Worm (Caenorhabditis elegans): ENCODE results near the gene M153.5.

DNA sequence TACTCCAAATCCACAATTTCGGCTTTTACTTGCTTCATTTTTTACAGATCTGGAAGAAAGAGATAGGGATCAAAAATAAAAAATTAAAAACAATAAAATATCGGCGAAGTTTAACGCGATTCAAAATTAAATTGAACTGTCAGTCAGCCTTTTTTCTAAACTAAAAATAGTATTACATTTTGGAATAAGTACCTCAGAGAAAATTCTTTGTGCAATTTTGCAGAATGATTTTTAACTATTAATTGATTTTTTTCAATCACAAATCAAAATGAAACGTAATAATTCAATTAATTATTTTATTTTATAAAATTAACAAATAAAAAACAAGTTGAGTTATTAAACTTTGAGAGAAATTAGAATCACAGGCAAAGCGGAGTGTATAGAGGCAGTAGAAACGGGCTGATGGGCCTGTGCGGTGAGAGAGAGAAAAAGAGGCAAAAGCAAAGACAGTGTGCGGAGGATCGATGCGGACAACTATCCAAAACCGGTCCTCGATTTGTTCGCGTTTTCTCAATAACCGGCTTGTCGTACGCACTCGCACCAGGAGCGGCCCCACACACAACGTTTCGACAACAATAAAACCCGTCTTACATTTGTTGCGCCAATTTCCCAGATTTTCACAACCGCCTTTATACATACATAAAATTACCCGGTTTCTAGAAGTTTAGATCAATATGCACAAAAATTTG is 16.4 kb downstream of the M153.5 start, which contains the start of gene F57G12.2:
- no peak for TF ChIP-seq mab-5 (tag; optimal IDR thresholded peaks at IDR 0.05)
- no peak for TF ChIP-seq mep-1 (tag; optimal IDR thresholded peaks at IDR 0.05)
- TF ChIP-seq nhr-12 (tag; optimal IDR thresholded peaks at IDR 0.05): no peak
- no peak for TF ChIP-seq ztf-11 (tag; optimal IDR thresholded peaks at IDR 0.05)
- TF ChIP-seq snpc-4 (tag; optimal IDR thresholded peaks at IDR 0.05): no peak
- no peak for TF ChIP-seq ces-1 (GFP tag; optimal IDR thresholded peaks at IDR 0.05)
- no peak for TF ChIP-seq nhr-76 (tag; optimal IDR thresholded peaks at IDR 0.05)
- TF ChIP-seq hlh-1 (tag; optimal IDR thresholded peaks at IDR 0.05): no peak
- TF ChIP-seq pha-4 (tag; optimal IDR thresholded peaks at IDR 0.05): peak; percentile 25
- TF ChIP-seq elt-3 (tag; optimal IDR thresholded peaks at IDR 0.05): no peak
- no peak for TF ChIP-seq nhr-237 (tag; optimal IDR thresholded peaks at IDR 0.05)
